Worm (Caenorhabditis elegans) whole organism, early embryonic: ENCODE data around the gene Y105C5A.1274.
A peak's percentile ranks its signal among the peaks of the same experiment; 100 is the strongest.
"Not testable (repeated sequence)": the region's sequence is repeated elsewhere in the genome, so short reads cannot be mapped to it uniquely, and the experiment has no call there.

Experiments used
- B0310.2 ChIP-seq: sonication (generic microtip); optimal IDR thresholded peaks from 2 replicates; lab custom pipeline; 2016; ENCODE audit warnings: mild to moderate bottlenecking, missing genetic modification characterization, missing compliant biosample characterization
- F13C5.2 ChIP-seq: sonication (generic microtip); optimal IDR thresholded peaks from 2 replicates; lab custom pipeline; 2017; ENCODE audit warnings: mild to moderate bottlenecking, missing genetic modification characterization, inconsistent platforms, missing compliant biosample characterization
- aly-1 ChIP-seq: sonication (generic microtip); optimal IDR thresholded peaks from 2 replicates; lab custom pipeline; 2016; ENCODE audit warnings: missing genetic modification characterization, missing compliant biosample characterization
- ama-1 ChIP-seq: fragments of 150-350 bp; optimal IDR thresholded peaks from 2 replicates; lab custom pipeline; 2014
- ceh-13 ChIP-seq: fragments of 200-800 bp; sonication (Bioruptor generic); optimal IDR thresholded peaks from 2 replicates; lab custom pipeline; 2018; ENCODE audit warnings: mild to moderate bottlenecking, missing genetic modification characterization, missing compliant biosample characterization
- ceh-36 ChIP-seq: sonication (generic microtip); optimal IDR thresholded peaks from 2 replicates; lab custom pipeline; 2016; ENCODE audit warnings: missing genetic modification characterization, inconsistent platforms, missing compliant biosample characterization
- ets-7 ChIP-seq: sonication (generic microtip); optimal IDR thresholded peaks from 2 replicates; lab custom pipeline; 2016; ENCODE audit warnings: missing genotype, missing genetic modification characterization, missing compliant biosample characterization
- flt-1 ChIP-seq: fragments of 200-800 bp; sonication (Bioruptor generic); IDR thresholded peaks from 2 replicates; pipeline ENCODE4 v1.3.6; 2022; ENCODE audit warnings: missing genetic modification characterization, missing compliant biosample characterization
- hmbx-1 ChIP-seq: sonication (generic microtip); optimal IDR thresholded peaks from 2 replicates; lab custom pipeline; 2016; ENCODE audit warnings: mild to moderate bottlenecking, missing genetic modification characterization, missing compliant biosample characterization
- hmg-4 ChIP-seq: fragments of 200-800 bp; sonication (Bioruptor generic); optimal IDR thresholded peaks from 2 replicates; lab custom pipeline; 2018; ENCODE audit warnings: mild to moderate bottlenecking, missing genetic modification characterization, missing compliant biosample characterization
- hnd-1 ChIP-seq: sonication (generic microtip); optimal IDR thresholded peaks from 2 replicates; lab custom pipeline; 2016; ENCODE audit warnings: missing genetic modification characterization, missing compliant biosample characterization
- pes-1 ChIP-seq: fragments of 200-800 bp; sonication (Bioruptor generic); IDR thresholded peaks from 2 replicates; pipeline ENCODE4 v1.3.6; 2022; ENCODE audit warnings: missing genetic modification reagents, missing genetic modification characterization, missing compliant biosample characterization
- scrt-1 ChIP-seq: fragments of 200-800 bp; sonication (Bioruptor generic); IDR thresholded peaks from 2 replicates; pipeline ENCODE4 v1.3.6; 2022; ENCODE audit warnings: missing genetic modification characterization, missing compliant biosample characterization
- sea-1 ChIP-seq: fragments of 200-800 bp; sonication (Bioruptor generic); conservative IDR thresholded peaks from 2 replicates; pipeline ENCODE4 v1.3.6; 2022; ENCODE audit warnings: missing genetic modification characterization, missing compliant biosample characterization
- tbx-11 ChIP-seq: fragments of 200-800 bp; sonication (Bioruptor generic); IDR thresholded peaks from 2 replicates; pipeline ENCODE4 v1.3.6; 2022; ENCODE audit warnings: missing genetic modification characterization, missing compliant biosample characterization
- tbx-37 ChIP-seq: fragments of 200-800 bp; sonication (Bioruptor generic); conservative IDR thresholded peaks from 2 replicates; pipeline ENCODE4 v1.3.6; 2022; ENCODE audit warnings: missing genetic modification reagents, missing genetic modification characterization, missing compliant biosample characterization
- tra-4 ChIP-seq: sonication (generic microtip); optimal IDR thresholded peaks from 2 replicates; lab custom pipeline; 2017; ENCODE audit warnings: missing genetic modification characterization, missing compliant biosample characterization

Y105C5A.1274 gene

ce11 chrIV:15641699-15642098 is 7.2 kb downstream of the Y105C5A.1274 start, which contains the start of gene Y105C5A.12:
Gene Y105C5A.12 (minus strand): TSS chrIV:15641799.
- not testable (repeated sequence) for TF ChIP-seq F13C5.2 (tag; lab: Kevin White, UChicago); scrt-1; tbx-37 (GFP tag; lab: Robert Waterston, UW)

- TF ChIP-seq F13C5.2 (tag; lab: Kevin White, UChicago) (peak; percentile 51), hmg-4 (GFP tag; lab: Kevin White, UChicago) (peak; percentile 62)
Measured at ce11 chrIV:15646418-15647220, 12.1 kb downstream of the Y105C5A.1274 start, which contains the start of the genes Y105C5A.1268 and Y105C5A.1272. Gene Y105C5A.1268 (minus strand): TSS chrIV:15646468. Gene Y105C5A.1272 (plus strand): TSS chrIV:15646992.

- TF ChIP-seq ama-1 (lab: Kevin White, UChicago) (no peak), ceh-36 (tag; lab: Kevin White, UChicago) (no peak), F13C5.2 (tag; lab: Kevin White, UChicago) (no peak), flt-1 (GFP tag; lab: Robert Waterston, UW) (no peak), tra-4 (no peak), ceh-13 (GFP tag; lab: Kevin White, UChicago) (no peak), aly-1 (no peak)
Measured at ce11 chrIV:15648245-15648644, 13.7 kb downstream of the Y105C5A.1274 start.

- TF ChIP-seq ceh-13 (GFP tag; lab: Kevin White, UChicago) (no peak), scrt-1 (no peak), ama-1 (lab: Kevin White, UChicago) (no peak), ceh-36 (tag; lab: Kevin White, UChicago) (no peak), F13C5.2 (tag; lab: Kevin White, UChicago) (no peak), pes-1 (GFP tag; lab: Robert Waterston, UW) (no peak), sea-1 (GFP tag; lab: Robert Waterston, UW) (no peak), hnd-1 (tag; lab: Kevin White, UChicago) (no peak), tbx-11 (GFP tag; lab: Robert Waterston, UW) (no peak), tbx-37 (GFP tag; lab: Robert Waterston, UW) (no peak), flt-1 (GFP tag; lab: Robert Waterston, UW) (no peak), B0310.2 (tag; lab: Kevin White, UChicago) (no peak), hmg-4 (GFP tag; lab: Kevin White, UChicago) (no peak), hmbx-1 (tag; lab: Kevin White, UChicago) (no peak), tra-4 (no peak), aly-1 (no peak), ets-7 (no peak)
Measured at ce11 chrIV:15658444-15658843, 23.9 kb downstream of the Y105C5A.1274 start.

- TF ChIP-seq F13C5.2 (tag; lab: Kevin White, UChicago): no peak
- TF ChIP-seq pes-1 (GFP tag; lab: Robert Waterston, UW): no peak
- TF ChIP-seq aly-1: no peak
- no peak for TF ChIP-seq tra-4
- TF ChIP-seq flt-1 (GFP tag; lab: Robert Waterston, UW): no peak
- no peak for TF ChIP-seq tbx-11 (GFP tag; lab: Robert Waterston, UW)
- TF ChIP-seq scrt-1: no peak
- no peak for TF ChIP-seq B0310.2 (tag; lab: Kevin White, UChicago)
- TF ChIP-seq ceh-36 (tag; lab: Kevin White, UChicago): no peak
- TF ChIP-seq sea-1 (GFP tag; lab: Robert Waterston, UW): no peak
- no peak for TF ChIP-seq hmbx-1 (tag; lab: Kevin White, UChicago)
- TF ChIP-seq ets-7: no peak
- no peak for TF ChIP-seq hmg-4 (GFP tag; lab: Kevin White, UChicago)
- TF ChIP-seq hnd-1 (tag; lab: Kevin White, UChicago): no peak
- no peak for TF ChIP-seq tbx-37 (GFP tag; lab: Robert Waterston, UW)
Measured at ce11 chrIV:15672994-15673393, 38.5 kb downstream of the Y105C5A.1274 start.

- TF ChIP-seq ceh-36 (tag; lab: Kevin White, UChicago); scrt-1; tra-4: not testable (repeated sequence)
Measured at ce11 chrIV:15681445-15681844, 46.9 kb downstream of the Y105C5A.1274 start, which contains the start of gene Y105C5A.26. Gene Y105C5A.26 (minus strand): TSS chrIV:15681545.

- TF ChIP-seq pes-1 (GFP tag; lab: Robert Waterston, UW) (no peak), sea-1 (GFP tag; lab: Robert Waterston, UW) (no peak), hnd-1 (tag; lab: Kevin White, UChicago) (no peak), tbx-11 (GFP tag; lab: Robert Waterston, UW) (no peak), flt-1 (GFP tag; lab: Robert Waterston, UW) (no peak), ceh-36 (tag; lab: Kevin White, UChicago) (no peak), tbx-37 (GFP tag; lab: Robert Waterston, UW) (no peak), F13C5.2 (tag; lab: Kevin White, UChicago) (no peak)
Measured at ce11 chrIV:15684521-15684920, 50.0 kb downstream of the Y105C5A.1274 start.
